Worm (Caenorhabditis elegans): ENCODE measurements around the gene ccf-1.

The ccf-1 gene

ce11 chrIII:11920187-11920785 lies at the start of gene ccf-1, which contains the start of gene trap-4:
ccf-1 (minus strand) TSS chrIII:11920237.
trap-4 (plus strand) TSS chrIII:11920735.
- no peak for TF ChIP-seq him-1 (tag; optimal IDR thresholded peaks at IDR 0.05)
- no peak for TF ChIP-seq dao-5 (tag; optimal IDR thresholded peaks at IDR 0.05)
- TF ChIP-seq W03F9.2 (tag; optimal IDR thresholded peaks at IDR 0.05), result peak; percentile 54

ce11 chrIII:11960080-11960479 lies 40.0 kb upstream of the ccf-1 start, which contains the start of gene top-3:
top-3 (minus strand) TSS chrIII:11960180.
- no peak for TF ChIP-seq W03F9.2 (tag; optimal IDR thresholded peaks at IDR 0.05)
- no peak for TF ChIP-seq dao-5 (tag; optimal IDR thresholded peaks at IDR 0.05)
- TF ChIP-seq him-1 (tag; optimal IDR thresholded peaks at IDR 0.05), result no peak

- TF ChIP-seq dao-5 (tag; optimal IDR thresholded peaks at IDR 0.05) (no peak), him-1 (tag; optimal IDR thresholded peaks at IDR 0.05) (no peak), W03F9.2 (tag; optimal IDR thresholded peaks at IDR 0.05) (no peak)
These were observed 34.1 kb upstream of the ccf-1 start for ce11 chrIII:11954150-11954549.

ce11 chrIII:11951111-11951510 lies 31.1 kb upstream of the ccf-1 start:
- TF ChIP-seq him-1 (tag; optimal IDR thresholded peaks at IDR 0.05), result no peak
- TF ChIP-seq W03F9.2 (tag; optimal IDR thresholded peaks at IDR 0.05), result no peak
- TF ChIP-seq dao-5 (tag; optimal IDR thresholded peaks at IDR 0.05), result no peak

ce11 chrIII:11949276-11949879 lies 29.3 kb upstream of the ccf-1 start:
- TF ChIP-seq dao-5 (tag; optimal IDR thresholded peaks at IDR 0.05) (no peak), him-1 (tag; optimal IDR thresholded peaks at IDR 0.05) (no peak), W03F9.2 (tag; optimal IDR thresholded peaks at IDR 0.05) (no peak)

ce11 chrIII:11948437-11948836 lies 28.4 kb upstream of the ccf-1 start:
- no peak for TF ChIP-seq W03F9.2 (tag; optimal IDR thresholded peaks at IDR 0.05)
- TF ChIP-seq him-1 (tag; optimal IDR thresholded peaks at IDR 0.05), result no peak
- no peak for TF ChIP-seq dao-5 (tag; optimal IDR thresholded peaks at IDR 0.05)

- TF ChIP-seq him-1 (tag; optimal IDR thresholded peaks at IDR 0.05) (no peak), W03F9.2 (tag; optimal IDR thresholded peaks at IDR 0.05) (no peak), dao-5 (tag; optimal IDR thresholded peaks at IDR 0.05) (no peak)
These were observed 27.5 kb upstream of the ccf-1 start for ce11 chrIII:11947527-11947926.

- TF ChIP-seq W03F9.2 (tag; optimal IDR thresholded peaks at IDR 0.05) (no peak), him-1 (tag; optimal IDR thresholded peaks at IDR 0.05) (no peak), dao-5 (tag; optimal IDR thresholded peaks at IDR 0.05) (no peak)
These were observed 26.9 kb upstream of the ccf-1 start, which contains the start of gene Y56A3A.7 for ce11 chrIII:11946973-11947372. Y56A3A.7 (minus strand) TSS chrIII:11947019.

ce11 chrIII:11946062-11946749 lies 26.2 kb upstream of the ccf-1 start:
- TF ChIP-seq dao-5 (tag; optimal IDR thresholded peaks at IDR 0.05), result no peak
- peak; percentile 89 for TF ChIP-seq him-1 (tag; optimal IDR thresholded peaks at IDR 0.05)
- TF ChIP-seq W03F9.2 (tag; optimal IDR thresholded peaks at IDR 0.05), result peak; percentile 74

- TF ChIP-seq him-1 (tag; optimal IDR thresholded peaks at IDR 0.05) (no peak), dao-5 (tag; optimal IDR thresholded peaks at IDR 0.05) (no peak), W03F9.2 (tag; optimal IDR thresholded peaks at IDR 0.05) (no peak)
These were observed 22.6 kb upstream of the ccf-1 start for ce11 chrIII:11942664-11943063.

- TF ChIP-seq him-1 (tag; optimal IDR thresholded peaks at IDR 0.05), result no peak
- no peak for TF ChIP-seq dao-5 (tag; optimal IDR thresholded peaks at IDR 0.05)
- TF ChIP-seq W03F9.2 (tag; optimal IDR thresholded peaks at IDR 0.05), result no peak
These were observed 18.5 kb upstream of the ccf-1 start for ce11 chrIII:11938525-11938924.

ce11 chrIII:11937911-11938310 lies 17.9 kb upstream of the ccf-1 start:
- no peak for TF ChIP-seq W03F9.2 (tag; optimal IDR thresholded peaks at IDR 0.05)
- TF ChIP-seq him-1 (tag; optimal IDR thresholded peaks at IDR 0.05), result no peak
- TF ChIP-seq dao-5 (tag; optimal IDR thresholded peaks at IDR 0.05), result no peak

ce11 chrIII:11936668-11937276 lies 16.7 kb upstream of the ccf-1 start:
- TF ChIP-seq dao-5 (tag; optimal IDR thresholded peaks at IDR 0.05) (no peak), him-1 (tag; optimal IDR thresholded peaks at IDR 0.05) (no peak), W03F9.2 (tag; optimal IDR thresholded peaks at IDR 0.05) (no peak)

- TF ChIP-seq W03F9.2 (tag; optimal IDR thresholded peaks at IDR 0.05) (no peak), dao-5 (tag; optimal IDR thresholded peaks at IDR 0.05) (no peak), him-1 (tag; optimal IDR thresholded peaks at IDR 0.05) (no peak)
These were observed 15.9 kb upstream of the ccf-1 start for ce11 chrIII:11935948-11936280.
